Worm (Caenorhabditis elegans): Measurements from ENCODE around the gene ZK381.2.

Gene ZK381.2

DNA sequence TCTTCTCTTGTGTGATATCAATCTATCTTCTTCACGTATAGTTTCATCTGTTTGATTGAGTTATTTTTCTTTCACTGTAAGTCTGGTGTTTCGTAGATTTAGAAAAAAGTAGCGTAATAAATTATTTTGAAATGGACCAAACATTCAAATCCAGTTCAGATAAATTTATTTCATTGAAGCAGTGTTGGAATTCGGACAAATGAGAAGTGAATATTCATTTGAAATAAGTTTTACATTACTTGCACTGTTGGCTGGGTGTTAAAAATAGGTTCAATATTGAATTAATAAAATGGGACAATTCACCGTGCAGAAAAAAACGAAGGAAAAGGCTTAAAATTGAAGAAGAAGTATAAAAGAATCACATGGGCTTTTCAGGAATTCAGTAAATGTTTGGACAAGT lies 13.3 kb downstream of the ZK381.2 start:
- no peak for TF ChIP-seq ztf-22 (GFP tag; optimal IDR thresholded peaks at IDR 0.05)
- no peak for TF ChIP-seq Y79H2A.3 (GFP tag; conservative IDR thresholded peaks at IDR 0.05)
- peak; percentile 44 for TF ChIP-seq F49E8.2 (tag; optimal IDR thresholded peaks at IDR 0.05; ENCODE audit: insufficient read depth)
- no peak for TF ChIP-seq lag-1 (GFP tag; IDR thresholded peaks at IDR 0.05)
- no peak for TF ChIP-seq F37B4.10 (GFP tag; IDR thresholded peaks at IDR 0.05)
- 0 out of 2 replicates have a peak, but pooled peaks have one; percentile 35 for TF ChIP-seq attf-6 (GFP tag; IDR thresholded peaks at IDR 0.05)
- TF ChIP-seq egl-44 (GFP tag; IDR thresholded peaks at IDR 0.05) = 0 out of 2 replicates have a peak, but pooled peaks have one; percentile 13
- TF ChIP-seq madf-6 (GFP tag; IDR thresholded peaks at IDR 0.05) = peak; percentile 43; the same call in 1 of the 2 replicates
- TF ChIP-seq hmg-1.2 (GFP tag; IDR thresholded peaks at IDR 0.05) = no peak
- no peak for TF ChIP-seq akir-1 (GFP tag; optimal IDR thresholded peaks at IDR 0.05)
- peak; percentile 61 for TF ChIP-seq snpc-3.4 (tag; optimal IDR thresholded peaks at IDR 0.05)
- no peak for TF ChIP-seq efl-1 (GFP tag; optimal IDR thresholded peaks at IDR 0.05)
- TF ChIP-seq snpc-4 (GFP tag; optimal IDR thresholded peaks at IDR 0.05) = no peak
- TF ChIP-seq snpc-4 (tag; optimal IDR thresholded peaks at IDR 0.05) = peak in 1 of 4 experiments; percentile 39
- TF ChIP-seq F33H1.4 (GFP tag; IDR thresholded peaks at IDR 0.05) = peak; percentile 16; the same call in 1 of the 2 replicates

DNA sequence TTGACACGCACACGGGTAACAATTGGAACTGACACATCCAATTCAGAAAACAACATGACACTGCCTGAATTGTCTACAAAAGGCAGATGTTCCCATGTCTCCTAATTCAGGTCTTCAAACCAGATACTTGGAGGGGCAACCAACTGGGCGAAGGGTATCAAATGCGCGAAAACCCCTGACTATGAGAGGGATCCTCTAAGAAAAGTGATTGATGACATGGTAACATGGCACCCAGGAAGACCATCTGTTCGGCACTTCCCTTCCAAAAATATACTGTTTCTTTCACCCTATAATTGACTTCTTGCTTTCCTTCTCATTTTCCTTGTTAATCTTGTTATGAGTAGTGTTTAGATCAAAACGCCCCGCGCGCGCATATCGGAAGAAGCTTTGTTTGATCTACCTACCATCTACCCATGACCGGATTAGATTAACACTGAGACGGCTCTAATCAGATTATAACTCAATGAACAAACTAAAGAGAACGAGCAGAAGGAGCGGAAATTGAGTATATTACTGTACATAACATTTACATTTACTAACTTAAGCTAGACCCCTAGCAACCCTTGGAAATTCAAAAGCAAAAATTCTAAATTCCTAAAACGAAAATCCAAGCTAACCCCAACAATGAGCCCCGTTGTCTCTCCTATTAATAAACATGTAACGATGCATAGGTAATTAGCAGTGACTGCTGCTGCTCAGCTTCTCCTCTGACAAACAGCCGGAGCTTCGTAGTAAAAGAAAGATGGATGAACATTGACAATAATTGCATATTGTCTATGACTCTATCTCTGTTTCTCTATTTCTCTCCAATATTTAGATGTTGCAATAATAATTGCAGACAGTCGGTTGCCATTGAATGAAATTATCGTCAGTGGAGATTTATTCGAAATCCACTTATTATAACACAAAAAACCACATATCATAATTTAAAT lies 19.4 kb downstream of the ZK381.2 start:
- TF ChIP-seq sdz-38 (tag; optimal IDR thresholded peaks at IDR 0.05) (no peak), egl-18 (GFP tag; IDR thresholded peaks at IDR 0.05) (no peak), egrh-3 (GFP tag; IDR thresholded peaks at IDR 0.05) (no peak), C06A6.2 (GFP tag; conservative IDR thresholded peaks at IDR 0.05) (no peak), snpc-1.1 (tag; optimal IDR thresholded peaks at IDR 0.05; ENCODE audit: insufficient read depth) (no peak), ztf-25 (GFP tag; IDR thresholded peaks at IDR 0.05) (no peak), ceh-27 (GFP tag; optimal IDR thresholded peaks at IDR 0.05) (no peak), F22D6.2 (tag; optimal IDR thresholded peaks at IDR 0.05) (no peak), madf-6 (GFP tag; IDR thresholded peaks at IDR 0.05) (no peak)

DNA sequence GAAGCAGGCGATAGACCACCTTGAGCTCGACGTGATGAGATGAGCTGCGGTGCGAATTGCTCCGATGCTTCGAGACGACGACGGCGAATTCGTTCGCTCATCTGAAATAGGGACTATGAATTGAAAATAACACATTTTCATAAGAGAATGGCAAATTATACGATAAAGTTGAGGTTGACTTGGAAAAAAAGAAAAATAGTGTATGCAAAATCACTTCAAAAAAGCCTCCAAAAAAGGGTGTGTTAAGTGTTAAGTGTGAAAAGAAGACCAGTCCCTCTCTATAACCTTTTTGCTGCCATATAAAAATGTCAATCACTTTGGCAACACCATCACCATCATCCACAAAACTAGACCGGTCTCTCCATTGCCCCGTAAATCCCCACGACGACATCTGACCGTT lies 21.5 kb downstream of the ZK381.2 start, which contains the start of gene prkl-1:
TSS of gene prkl-1 (minus strand) at position 101 of the 400 bp plus-strand sequence.
- TF ChIP-seq Y53G8AR.9 (GFP tag; conservative IDR thresholded peaks at IDR 0.05) = no peak
- TF ChIP-seq Y53F4B.3 (GFP tag; IDR thresholded peaks at IDR 0.05) = no peak
- no peak for TF ChIP-seq mes-4 (tag; optimal IDR thresholded peaks at IDR 0.05)
- TF ChIP-seq attf-5 (GFP tag; optimal IDR thresholded peaks at IDR 0.05) = no peak
- TF ChIP-seq K12H6.12 (tag; optimal IDR thresholded peaks at IDR 0.05) = no peak
- TF ChIP-seq ztf-28 (GFP tag; IDR thresholded peaks at IDR 0.05) = no peak
- no peak for TF ChIP-seq madf-6 (GFP tag; IDR thresholded peaks at IDR 0.05)
- no peak for TF ChIP-seq F22D6.2 (tag; optimal IDR thresholded peaks at IDR 0.05)
- TF ChIP-seq lag-1 (GFP tag; IDR thresholded peaks at IDR 0.05) = no peak
- no peak for TF ChIP-seq snpc-4 (GFP tag; optimal IDR thresholded peaks at IDR 0.05)
- no peak for TF ChIP-seq snpc-4 (tag; optimal IDR thresholded peaks at IDR 0.05)

DNA sequence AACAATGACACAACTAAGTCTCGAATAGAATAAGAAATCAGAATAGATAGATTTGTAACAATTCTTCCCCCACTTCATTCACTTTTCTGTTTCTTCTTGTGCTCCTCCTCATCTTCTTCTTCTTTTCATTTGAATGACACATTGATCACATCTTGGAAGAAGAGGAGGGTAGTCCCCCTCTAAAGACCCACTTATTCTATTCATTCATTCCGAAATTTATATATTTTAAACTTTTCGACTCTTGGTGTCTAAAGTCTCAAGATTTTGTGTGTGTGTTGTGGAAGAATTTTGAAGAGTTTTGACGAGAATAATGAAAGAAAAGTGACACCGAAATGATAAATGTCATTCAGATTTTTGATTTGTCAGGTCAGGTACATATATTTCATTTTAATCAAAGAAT lies 25.8 kb downstream of the ZK381.2 start:
- no peak for TF ChIP-seq C17E4.6 (GFP tag; IDR thresholded peaks at IDR 0.05)
- no peak for TF ChIP-seq dpl-1 (GFP tag; optimal IDR thresholded peaks at IDR 0.05)
- TF ChIP-seq snpc-3.4 (tag; optimal IDR thresholded peaks at IDR 0.05) = no peak
- no peak for TF ChIP-seq ccch-3 (GFP tag; optimal IDR thresholded peaks at IDR 0.05)

All from whole organism, young adult.